Fruit fly (Drosophila melanogaster): Measurements from ENCODE around the gene CG31816.

The CG31816 gene

DNA sequence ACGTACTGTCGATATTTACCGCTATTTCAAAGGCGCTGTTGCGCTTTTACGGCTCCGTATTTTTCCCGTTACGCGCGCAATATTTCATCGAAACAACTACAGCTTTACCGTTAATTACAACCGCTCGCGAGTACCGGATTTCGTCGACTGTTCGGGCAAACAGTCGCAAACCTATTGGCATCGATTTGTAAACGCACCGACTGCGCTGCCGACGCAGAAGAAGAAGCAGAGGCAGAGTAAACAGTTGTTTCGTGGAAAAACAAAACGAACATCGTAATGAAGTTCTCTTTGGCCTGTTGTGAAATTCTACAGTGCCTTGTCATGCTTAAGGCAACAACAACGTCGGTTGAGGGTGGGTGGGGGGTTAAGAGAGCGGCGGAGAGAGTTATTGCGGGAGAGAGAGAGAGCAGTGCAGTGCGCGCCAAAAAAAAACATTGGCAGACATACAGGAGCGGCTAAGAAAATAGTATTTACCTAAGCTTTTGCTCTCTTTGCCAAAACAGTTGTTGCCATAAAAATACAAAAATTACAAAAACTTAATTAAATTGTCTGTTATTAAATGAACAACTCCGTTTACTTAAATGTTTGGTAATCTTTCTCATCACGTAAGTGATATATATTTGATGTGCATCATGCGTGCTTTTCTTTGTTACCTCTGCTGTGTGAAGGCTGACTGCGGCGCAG, 9.5 kb upstream of the CG31816 start, which contains the start of gene CG5953 (continued):
- TF ChIP-seq CG3032 (tag; optimal IDR thresholded peaks at IDR 0.05) (peak; percentile 98), OdsH (GFP tag; optimal IDR thresholded peaks at IDR 0.05) (peak; percentile 97), Blimp-1 (GFP tag; optimal IDR thresholded peaks at IDR 0.05) (peak; percentile 93), Hr39 (GFP tag; optimal IDR thresholded peaks at IDR 0.05) (peak; percentile 98), acj6 (GFP tag; optimal IDR thresholded peaks at IDR 0.05) (peak; percentile 97), svp (GFP tag) (peak; percentile 99), CG10631 (GFP tag; optimal IDR thresholded peaks at IDR 0.05) (peak; percentile 97), lz (GFP tag; optimal IDR thresholded peaks at IDR 0.05) (peak; percentile 98), CG31627 (GFP tag; optimal IDR thresholded peaks at IDR 0.05) (peak; percentile 98)

DNA sequence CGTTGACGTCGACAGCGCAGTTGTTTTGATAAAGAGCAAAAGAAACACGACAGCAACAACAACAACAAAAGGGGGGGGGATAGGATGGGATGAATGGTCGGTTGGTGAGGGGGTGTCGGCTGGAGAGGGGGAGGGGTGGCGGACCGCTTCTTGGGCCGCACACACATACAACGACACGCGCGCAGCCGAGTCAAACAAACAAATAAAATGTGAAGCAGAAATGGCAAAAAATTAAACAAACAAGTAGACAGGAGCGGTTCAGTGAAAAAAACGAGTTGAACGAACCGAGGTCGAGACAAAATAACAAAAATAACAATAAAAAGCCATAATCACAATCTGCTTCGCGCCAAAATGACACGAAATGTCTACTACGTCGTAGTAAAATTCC, 9.0 kb upstream of the CG31816 start:
- TF ChIP-seq cyc (GFP tag; optimal IDR thresholded peaks at IDR 0.05) (no peak), vri (GFP tag; optimal IDR thresholded peaks at IDR 0.05) (peak; percentile 25), Eip93F (GFP tag; optimal IDR thresholded peaks at IDR 0.05) (no peak), net (GFP tag; optimal IDR thresholded peaks at IDR 0.05) (peak; percentile 34), Gug (GFP tag; IDR thresholded peaks at IDR 0.05) (no peak), CG7368 (GFP tag; optimal IDR thresholded peaks at IDR 0.05) (peak; percentile 40), fkh (GFP tag; optimal IDR thresholded peaks at IDR 0.05) (peak; percentile 98), salr (GFP tag; optimal IDR thresholded peaks at IDR 0.05) (peak in 1 of 2 experiments; percentile 42), CG10669 (GFP tag; optimal IDR thresholded peaks at IDR 0.05) (no peak), Sox15 (GFP tag; optimal IDR thresholded peaks at IDR 0.05) (no peak), CG9139 (GFP tag; optimal IDR thresholded peaks at IDR 0.05) (peak; percentile 27), ss (GFP tag; optimal IDR thresholded peaks at IDR 0.05) (peak; percentile 21 to 59), CG6854 (GFP tag; optimal IDR thresholded peaks at IDR 0.05) (peak; percentile 53), Hr4 (GFP tag; optimal IDR thresholded peaks at IDR 0.05) (no peak), Ets96B (tag; optimal IDR thresholded peaks at IDR 0.05) (no peak), CG16779 (tag; optimal IDR thresholded peaks at IDR 0.05) (peak; percentile 6), Sox102F (GFP tag; optimal IDR thresholded peaks at IDR 0.05) (no peak), CG8319 (GFP tag; optimal IDR thresholded peaks at IDR 0.05) (no peak), Eip75B (GFP tag; optimal IDR thresholded peaks at IDR 0.05) (no peak)

DNA sequence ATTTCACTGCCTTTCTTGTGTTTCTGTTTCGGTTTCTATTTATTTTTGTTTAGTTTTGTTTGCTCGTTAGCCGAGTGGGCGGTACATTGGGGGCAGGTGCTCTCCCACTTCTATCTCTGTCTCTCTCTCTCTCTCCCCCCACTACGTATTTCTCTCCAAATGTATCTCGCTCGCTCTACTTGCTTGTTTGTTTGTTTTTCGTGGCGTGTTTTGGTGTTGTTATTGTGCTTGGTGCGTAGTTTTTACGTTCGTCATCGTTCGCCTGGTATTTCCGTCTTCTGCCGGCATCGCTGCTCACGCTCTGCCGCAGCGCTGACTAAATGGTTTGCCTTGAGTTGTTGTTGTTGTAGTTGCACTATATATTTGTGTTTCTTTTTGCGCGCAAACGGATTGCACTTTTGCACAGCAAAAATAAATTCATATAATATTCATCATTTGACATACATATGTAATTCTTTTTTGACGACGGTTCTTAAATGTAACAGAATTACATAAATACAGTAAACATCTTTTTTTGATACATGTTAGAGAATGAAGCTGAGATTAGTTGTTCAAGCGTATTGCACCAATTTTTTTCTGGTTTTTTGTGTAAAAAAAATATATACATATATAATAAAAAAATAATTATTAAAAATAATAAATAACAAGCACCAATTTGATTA, 8.0 kb upstream of the CG31816 start:
- peak; percentile 5 for TF ChIP-seq CG4318 (GFP tag; optimal IDR thresholded peaks at IDR 0.05)
- TF ChIP-seq Smox (GFP tag; optimal IDR thresholded peaks at IDR 0.05) = no peak
- TF ChIP-seq CG3032 (tag; optimal IDR thresholded peaks at IDR 0.05) = peak; percentile 18
- peak; percentile 15 for TF ChIP-seq Hr4 (GFP tag; optimal IDR thresholded peaks at IDR 0.05)
- TF ChIP-seq CG7368 (GFP tag; optimal IDR thresholded peaks at IDR 0.05) = no peak
- TF ChIP-seq svp (GFP tag) = peak; percentile 13
- TF ChIP-seq CG11762 (GFP tag; optimal IDR thresholded peaks at IDR 0.05; ENCODE audit: insufficient read depth) = no peak
- no peak for TF ChIP-seq achi (GFP tag; optimal IDR thresholded peaks at IDR 0.05)
- peak; percentile 27 for TF ChIP-seq dac (GFP tag; optimal IDR thresholded peaks at IDR 0.05)
- TF ChIP-seq ss (GFP tag; optimal IDR thresholded peaks at IDR 0.05) = peak; percentile 52 to 60
- TF ChIP-seq Sox102F (GFP tag; optimal IDR thresholded peaks at IDR 0.05) = no peak
- peak; percentile 28 for TF ChIP-seq dsx (GFP tag; optimal IDR thresholded peaks at IDR 0.05; ENCODE audit: poor library complexity, severe bottlenecking)
- peak; percentile 19; the same call in 1 of the 2 replicates for TF ChIP-seq Gug (GFP tag; IDR thresholded peaks at IDR 0.05)
- TF ChIP-seq CG15336 (GFP tag; IDR thresholded peaks at IDR 0.05) = peak; percentile 53; the same call in 1 of the 2 replicates
- no peak for TF ChIP-seq CG8632 (GFP tag; optimal IDR thresholded peaks at IDR 0.05)
- TF ChIP-seq Blimp-1 (GFP tag; optimal IDR thresholded peaks at IDR 0.05) = no peak
- no peak for TF ChIP-seq Eip93F (GFP tag; optimal IDR thresholded peaks at IDR 0.05)
- peak; percentile 19 for TF ChIP-seq spab (GFP tag; optimal IDR thresholded peaks at IDR 0.05)
- no peak for TF ChIP-seq pdm3 (GFP tag; optimal IDR thresholded peaks at IDR 0.05)
- TF ChIP-seq CG10669 (GFP tag; optimal IDR thresholded peaks at IDR 0.05) = peak; percentile 20
- TF ChIP-seq salr (GFP tag; optimal IDR thresholded peaks at IDR 0.05) = no peak
- TF ChIP-seq Hr38 (GFP tag; optimal IDR thresholded peaks at IDR 0.05) = no peak
- TF ChIP-seq CG1621 (tag; optimal IDR thresholded peaks at IDR 0.05) = peak; percentile 50
- TF ChIP-seq eg (GFP tag; IDR thresholded peaks at IDR 0.05) = peak; percentile 75; the same call in 2 of the 3 replicates
- TF ChIP-seq CG6163 (GFP tag; IDR thresholded peaks at IDR 0.05) = peak; percentile 74; the same call in 2 of the 3 replicates
- peak; percentile 1 for TF ChIP-seq Sox14 (GFP tag; optimal IDR thresholded peaks at IDR 0.05)
- TF ChIP-seq Ets96B (tag; optimal IDR thresholded peaks at IDR 0.05) = peak; percentile 0
- TF ChIP-seq Met (GFP tag; optimal IDR thresholded peaks at IDR 0.05) = peak; percentile 18
- TF ChIP-seq CG6854 (GFP tag; optimal IDR thresholded peaks at IDR 0.05) = no peak
- TF ChIP-seq CG9139 (GFP tag; optimal IDR thresholded peaks at IDR 0.05) = peak; percentile 32
